Fruit fly (Drosophila melanogaster): ENCODE data around the gene mRpS34.

- TF ChIP-seq CTCF (optimal IDR thresholded peaks at IDR 0.05): no peak
- TF ChIP-seq CG8478 (optimal IDR thresholded peaks at IDR 0.05): no peak
Measured at dm6 chr3L:16321172-16321571, 26.7 kb upstream of the mRpS34 start, which contains the start of gene CG42718.

Data from S2 (cell line).